Worm (Caenorhabditis elegans) whole organism, L1 larva: ENCODE data around the gene C25F9.11.

ENCODE experiments used
- C04F5.9 ChIP-seq: sonication (generic microtip); optimal IDR thresholded peaks from 2 replicates; lab custom pipeline; 2016; ENCODE audit warnings: missing genetic modification characterization, missing compliant biosample characterization
- F16B12.6 ChIP-seq: fragments of 150-350 bp; optimal IDR thresholded peaks from 2 replicates; lab custom pipeline; 2014; ENCODE audit warnings: missing biosample characterization, missing genetic modification characterization
- ceh-63 ChIP-seq: fragments of 200-800 bp; sonication (Bioruptor generic); optimal IDR thresholded peaks from 2 replicates; lab custom pipeline; 2018; ENCODE audit warnings: mild to moderate bottlenecking, missing genetic modification characterization, missing compliant biosample characterization
- ceh-8 ChIP-seq: fragments of 200-800 bp; sonication (Bioruptor generic); optimal IDR thresholded peaks from 2 replicates; lab custom pipeline; 2018; ENCODE audit warnings: mild to moderate bottlenecking, missing genetic modification characterization, moderate library complexity, missing compliant biosample characterization
- ceh-90 ChIP-seq: sonication (generic microtip); optimal IDR thresholded peaks from 2 replicates; lab custom pipeline; 2016; ENCODE audit warnings: missing genetic modification characterization, missing compliant biosample characterization
- dpl-1 ChIP-seq, 3 experiments: fragments of 150-350 bp in 2 of 3; sonication (generic microtip) in 1 of 3; optimal IDR thresholded peaks; 2 replicates each; lab custom pipeline; 2014 to 2017; ENCODE audit warnings: missing biosample characterization in 3 of 3, missing genetic modification characterization in 3 of 3, missing genetic modification reagents in 3 of 3
- dsc-1 ChIP-seq: sonication (generic microtip); optimal IDR thresholded peaks from 2 replicates; lab custom pipeline; 2016; ENCODE audit warnings: mild to moderate bottlenecking, missing genetic modification characterization, missing compliant biosample characterization
- efl-1 ChIP-seq, 4 experiments: fragments of 150-350 bp; optimal IDR thresholded peaks in 3 of 4; peaks in 1 of 4; 1 replicate in 1 of 4; 2 replicates in 3 of 4; lab custom pipeline; 2014; ENCODE audit warnings: missing biosample characterization in 2 of 4, missing genetic modification characterization in 2 of 4, missing genetic modification reagents in 2 of 4
- egl-27 ChIP-seq, 2 experiments: fragments of 150-350 bp in 1 of 2; sonication (generic microtip); optimal IDR thresholded peaks; 3 replicates each; lab custom pipeline; 2017 to 2018; ENCODE audit warnings: missing biosample characterization in 2 of 2, missing genetic modification characterization in 2 of 2, missing genetic modification reagents in 2 of 2
- elt-2 ChIP-seq: sonication (generic microtip); optimal IDR thresholded peaks from 2 replicates; lab custom pipeline; 2016; ENCODE audit warnings: missing genetic modification characterization, mild to moderate bottlenecking, inconsistent platforms, missing compliant biosample characterization, missing genetic modification reagents
- elt-3 ChIP-seq, 6 experiments: fragments of 150-350 bp in 1 of 6; sonication (generic microtip); optimal IDR thresholded peaks; 2 replicates each; lab custom pipeline; 2017 to 2018; ENCODE audit warnings: missing biosample characterization in 6 of 6, missing genetic modification characterization in 6 of 6, inconsistent platforms in 1 of 6
- fkh-10 ChIP-seq: sonication (generic microtip); optimal IDR thresholded peaks from 2 replicates; lab custom pipeline; 2017; ENCODE audit warnings: missing biosample characterization, missing genetic modification reagents, missing genetic modification characterization
- fkh-4 ChIP-seq: sonication (generic microtip); optimal IDR thresholded peaks from 2 replicates; lab custom pipeline; 2016; ENCODE audit warnings: missing compliant biosample characterization, missing genetic modification characterization, borderline replicate concordance
- hlh-17 ChIP-seq: fragments of 200-800 bp; sonication (Bioruptor generic); optimal IDR thresholded peaks from 2 replicates; lab custom pipeline; 2018; ENCODE audit warnings: missing genetic modification characterization, mild to moderate bottlenecking, missing compliant biosample characterization, moderate library complexity, borderline replicate concordance
- isw-1 ChIP-seq: fragments of 200-800 bp; sonication (Bioruptor generic); IDR thresholded peaks from 2 replicates; pipeline ENCODE4 v1.3.6; 2022; ENCODE audit warnings: missing genetic modification characterization, missing compliant biosample characterization
- jun-1 ChIP-seq: fragments of 150-350 bp; optimal IDR thresholded peaks from 2 replicates; lab custom pipeline; 2014; ENCODE audit warnings: missing biosample characterization, missing genetic modification reagents, missing genetic modification characterization
- lin-13 ChIP-seq: fragments of 150-350 bp; optimal IDR thresholded peaks from 2 replicates; lab custom pipeline; 2014; ENCODE audit warnings: missing biosample characterization, missing genetic modification reagents, missing genetic modification characterization
- lir-3 ChIP-seq: sonication (generic microtip); optimal IDR thresholded peaks from 2 replicates; lab custom pipeline; 2016; ENCODE audit warnings: mild to moderate bottlenecking, missing genetic modification characterization, moderate library complexity, missing compliant biosample characterization; ENCODE audit not compliant: poor library complexity
- mab-9 ChIP-seq: fragments of 200-800 bp; sonication (Bioruptor generic); IDR thresholded peaks from 2 replicates; pipeline ENCODE4 v1.3.6; 2022; ENCODE audit warnings: missing genetic modification reagents, missing genetic modification characterization, missing compliant biosample characterization
- nhr-11 ChIP-seq: fragments of 150-350 bp; optimal IDR thresholded peaks from 2 replicates; lab custom pipeline; 2014; ENCODE audit warnings: missing biosample characterization, missing genetic modification characterization
- nhr-12 ChIP-seq: sonication (generic microtip); optimal IDR thresholded peaks from 2 replicates; lab custom pipeline; 2017; ENCODE audit warnings: missing biosample characterization, missing genetic modification characterization
- nhr-28 ChIP-seq: fragments of 150-350 bp; optimal IDR thresholded peaks from 2 replicates; lab custom pipeline; 2014; ENCODE audit warnings: missing biosample characterization, missing genetic modification characterization
- nhr-77 ChIP-seq: fragments of 150-350 bp; optimal IDR thresholded peaks from 2 replicates; lab custom pipeline; 2014; ENCODE audit warnings: missing biosample characterization, missing genetic modification characterization
- pax-3 ChIP-seq: fragments of 200-800 bp; sonication (Bioruptor generic); optimal IDR thresholded peaks from 2 replicates; lab custom pipeline; 2018; ENCODE audit warnings: mild to moderate bottlenecking, missing genetic modification characterization, moderate library complexity, missing compliant biosample characterization
- rnt-1 ChIP-seq: sonication (generic microtip); optimal IDR thresholded peaks from 2 replicates; lab custom pipeline; 2016; ENCODE audit warnings: mild to moderate bottlenecking, missing genetic modification characterization, moderate library complexity, missing compliant biosample characterization
- snpc-4 ChIP-seq: fragments of 150-350 bp; optimal IDR thresholded peaks from 2 replicates; lab custom pipeline; 2014; ENCODE audit warnings: missing biosample characterization, missing genetic modification characterization
- snu-23 ChIP-seq: sonication (generic microtip); optimal IDR thresholded peaks from 2 replicates; lab custom pipeline; 2016; ENCODE audit warnings: missing genetic modification characterization, missing compliant biosample characterization
- sox-4 ChIP-seq: sonication (generic microtip); optimal IDR thresholded peaks from 2 replicates; lab custom pipeline; 2016; ENCODE audit warnings: missing genetic modification characterization, missing compliant biosample characterization
- tbx-2 ChIP-seq: sonication (generic microtip); optimal IDR thresholded peaks from 2 replicates; lab custom pipeline; 2016; ENCODE audit warnings: missing genetic modification characterization, missing compliant biosample characterization
- xbp-1 ChIP-seq: sonication (generic microtip); optimal IDR thresholded peaks from 2 replicates; lab custom pipeline; 2016; ENCODE audit warnings: missing genetic modification characterization, missing compliant biosample characterization
- ztf-11 ChIP-seq, 2 experiments: sonication (generic microtip); optimal IDR thresholded peaks; 2 replicates each; lab custom pipeline; 2016 to 2017; ENCODE audit warnings: missing genetic modification characterization in 2 of 2, missing biosample characterization in 1 of 2, missing compliant biosample characterization in 1 of 2
- ztf-4 ChIP-seq: fragments of 150-350 bp; optimal IDR thresholded peaks from 2 replicates; lab custom pipeline; 2014; ENCODE audit warnings: missing biosample characterization, missing genetic modification characterization

The C25F9.11 gene

DNA sequence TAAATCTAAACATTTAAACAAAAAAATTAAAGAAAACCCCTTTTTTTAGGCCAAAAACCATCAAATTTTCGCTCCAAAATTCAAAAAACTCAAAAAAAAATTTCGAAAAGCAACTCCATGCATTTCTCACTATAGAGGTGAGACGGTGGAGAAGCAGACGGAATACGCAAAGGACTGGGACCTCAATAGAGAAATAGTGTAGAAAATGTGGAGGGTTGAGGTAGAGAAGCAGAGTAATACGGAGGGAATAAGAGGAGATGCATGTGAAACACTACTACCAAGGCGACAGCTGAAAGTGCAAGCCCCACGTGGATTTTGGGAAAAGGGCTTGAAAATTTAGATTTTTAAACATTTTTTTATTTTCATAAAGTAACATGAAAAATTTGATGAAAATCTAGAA, 41.6 kb downstream of the C25F9.11 start (continued):
- no peak for TF ChIP-seq rnt-1 (tag; lab: Kevin White, UChicago)
- TF ChIP-seq F16B12.6 (tag; lab: Kevin White, UChicago), result no peak
- no peak for TF ChIP-seq nhr-11 (tag; lab: Kevin White, UChicago)
- no peak for TF ChIP-seq dsc-1 (tag; lab: Kevin White, UChicago)
- no peak for TF ChIP-seq lir-3
- no peak for TF ChIP-seq egl-27 (tag; optimal IDR thresholded peaks at IDR 0.05; lab: Kevin White, UChicago)
- TF ChIP-seq snu-23 (GFP tag; lab: Kevin White, UChicago), result peak; percentile 15
- TF ChIP-seq elt-2, result no peak
- no peak for TF ChIP-seq elt-3 (tag; optimal IDR thresholded peaks at IDR 0.05; lab: Kevin White, UChicago)
- TF ChIP-seq ceh-8, result no peak
- no peak for TF ChIP-seq fkh-10
- no peak for TF ChIP-seq ztf-4
- peak in 1 of 3 experiments; percentile 23 for TF ChIP-seq dpl-1 (GFP tag; optimal IDR thresholded peaks at IDR 0.05; lab: Kevin White, UChicago)
- TF ChIP-seq mab-9, result no peak

DNA sequence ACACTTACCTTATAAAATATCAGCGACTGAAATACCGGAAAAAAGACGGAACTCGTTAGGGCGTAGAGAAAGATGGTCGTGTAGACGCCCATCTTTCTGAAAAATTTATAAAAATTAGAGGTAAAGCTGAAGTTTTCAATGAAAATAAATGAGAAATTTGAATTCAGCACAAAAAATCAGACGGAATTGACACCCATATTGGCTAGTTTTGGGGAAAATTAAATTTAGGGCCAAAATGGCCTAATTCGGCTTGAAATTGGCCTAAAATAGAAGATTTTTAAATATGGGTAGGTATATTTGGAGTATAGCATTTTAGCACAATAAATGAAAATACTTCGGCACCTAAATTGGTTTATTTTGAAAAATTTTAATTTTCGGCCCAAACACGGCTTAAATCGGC, 42.8 kb downstream of the C25F9.11 start, which contains the start of gene slcr-46.2:
slcr-46.2 (minus strand) TSS at position 101 of the 400 bp plus-strand sequence.
- TF ChIP-seq dpl-1 (GFP tag; optimal IDR thresholded peaks at IDR 0.05; lab: Kevin White, UChicago), result no peak
- no peak for TF ChIP-seq ztf-11 (tag; optimal IDR thresholded peaks at IDR 0.05; lab: Kevin White, UChicago)
- no peak for TF ChIP-seq C04F5.9
- TF ChIP-seq tbx-2, result no peak
- no peak for TF ChIP-seq jun-1 (tag; lab: Kevin White, UChicago)
- TF ChIP-seq ceh-63 (GFP tag; lab: Kevin White, UChicago), result no peak
- TF ChIP-seq nhr-12, result no peak
- no peak for TF ChIP-seq sox-4
- TF ChIP-seq hlh-17 (GFP tag; lab: Kevin White, UChicago), result no peak
- TF ChIP-seq snpc-4 (tag; lab: Kevin White, UChicago), result no peak
- TF ChIP-seq pax-3 (tag; lab: Kevin White, UChicago), result no peak
- TF ChIP-seq isw-1 (GFP tag; lab: Robert Waterston, UW), result no peak
- TF ChIP-seq nhr-77 (tag; lab: Kevin White, UChicago), result no peak
- TF ChIP-seq ceh-90, result no peak
- TF ChIP-seq nhr-28, result no peak
- no peak for TF ChIP-seq xbp-1
- no peak for TF ChIP-seq lin-13 (GFP tag; lab: Kevin White, UChicago)
- TF ChIP-seq efl-1 (optimal IDR thresholded peaks at IDR 0.05; lab: Kevin White, UChicago), result no peak
- TF ChIP-seq efl-1 (GFP tag; optimal IDR thresholded peaks at IDR 0.05 in 1 of 2; lab: Kevin White, UChicago), result no peak
- TF ChIP-seq fkh-4 (tag; lab: Kevin White, UChicago), result no peak
